Worm (Caenorhabditis elegans) whole organism, L4/young adult: ENCODE measurements around the gene fax-1.

Experiments used
- W03F9.2 ChIP-seq: fragments of 150-350 bp; optimal IDR thresholded peaks from 2 replicates; lab custom pipeline; 2014; ENCODE audit warnings: missing biosample characterization, missing genetic modification characterization
- dao-5 ChIP-seq: sonication (generic microtip); optimal IDR thresholded peaks from 2 replicates; lab custom pipeline; 2016; ENCODE audit warnings: missing genotype, missing genetic modification characterization, moderate library complexity, missing compliant biosample characterization
- him-1 ChIP-seq: sonication (generic microtip); optimal IDR thresholded peaks from 2 replicates; lab custom pipeline; 2016; ENCODE audit warnings: missing genotype, missing genetic modification reagents, missing genetic modification characterization, missing compliant biosample characterization

- TF ChIP-seq him-1, result no peak
- no peak for TF ChIP-seq dao-5 (tag; lab: Kevin White, UChicago)
- TF ChIP-seq W03F9.2, result no peak
Measured at ce11 chrX:3230575-3230974, 31.4 kb upstream of the fax-1 start.
